Fruit fly (Drosophila melanogaster) whole organism, embryonic: Measurements from ENCODE around the gene rho-5.

Source experiments
- BtbVII ChIP-seq: fragments of 200-800 bp; sonication (Bioruptor generic); optimal IDR thresholded peaks from 3 replicates; lab custom pipeline; 2017; ENCODE audit warnings: missing biosample characterization, mild to moderate bottlenecking, missing genetic modification characterization
- CG11085 ChIP-seq: fragments of 200-800 bp; sonication (Bioruptor generic); IDR thresholded peaks from 2 replicates; pipeline ENCODE4 v1.3.6; 2022; ENCODE audit warnings: missing biosample characterization, missing genetic modification characterization
- CG34376 ChIP-seq: fragments of 200-800 bp; sonication (Bioruptor generic); optimal IDR thresholded peaks from 2 replicates; lab custom pipeline; 2018; ENCODE audit warnings: missing biosample characterization, mild to moderate bottlenecking, missing genetic modification characterization

DNA sequence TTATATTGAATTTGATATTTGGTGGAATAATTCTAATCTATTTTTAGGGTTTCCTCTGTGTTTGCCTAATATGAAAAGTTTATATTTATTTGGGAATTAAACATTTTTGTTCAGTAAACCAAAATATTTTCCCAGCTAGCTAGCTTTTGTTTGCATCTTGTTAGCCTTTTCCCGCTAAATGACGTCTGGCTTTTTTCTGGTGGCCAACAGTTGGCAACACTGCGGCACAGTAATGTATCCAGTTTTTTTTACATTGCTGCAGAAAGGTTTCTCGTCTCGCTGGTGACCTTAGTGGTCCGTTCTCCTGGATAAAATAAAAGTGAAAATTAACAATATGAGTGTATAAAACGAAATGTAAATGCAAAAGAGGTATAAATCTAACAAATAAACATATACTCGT is 9.5 kb downstream of the rho-5 start, which contains the start of gene lft:
- TF ChIP-seq CG34376 (no peak), BtbVII (GFP tag; lab: Kevin White, UChicago) (no peak), CG11085 (GFP tag; lab: Robert Waterston, UW) (no peak)
